Worm (Caenorhabditis elegans): Measurements from ENCODE around the gene Y26E6A.2.

Y26E6A.2 gene

ce11 chrX:13946693-13947583 lies 32.7 kb upstream of the Y26E6A.2 start:
- TF ChIP-seq med-1 (GFP tag; optimal IDR thresholded peaks at IDR 0.05; ENCODE audit: insufficient read depth) (no peak), klf-2 (GFP tag; conservative IDR thresholded peaks at IDR 0.05) (no peak), T22C8.4 (GFP tag; IDR thresholded peaks at IDR 0.05) (no peak), ztf-23 (GFP tag; IDR thresholded peaks at IDR 0.05) (no peak), ztf-29 (GFP tag; IDR thresholded peaks at IDR 0.05) (no peak), tab-1 (GFP tag; IDR thresholded peaks at IDR 0.05) (no peak), ref-1 (GFP tag; conservative IDR thresholded peaks at IDR 0.05) (no peak), flt-1 (GFP tag; IDR thresholded peaks at IDR 0.05) (no peak), cog-1 (tag; optimal IDR thresholded peaks at IDR 0.05) (no peak)

DNA sequence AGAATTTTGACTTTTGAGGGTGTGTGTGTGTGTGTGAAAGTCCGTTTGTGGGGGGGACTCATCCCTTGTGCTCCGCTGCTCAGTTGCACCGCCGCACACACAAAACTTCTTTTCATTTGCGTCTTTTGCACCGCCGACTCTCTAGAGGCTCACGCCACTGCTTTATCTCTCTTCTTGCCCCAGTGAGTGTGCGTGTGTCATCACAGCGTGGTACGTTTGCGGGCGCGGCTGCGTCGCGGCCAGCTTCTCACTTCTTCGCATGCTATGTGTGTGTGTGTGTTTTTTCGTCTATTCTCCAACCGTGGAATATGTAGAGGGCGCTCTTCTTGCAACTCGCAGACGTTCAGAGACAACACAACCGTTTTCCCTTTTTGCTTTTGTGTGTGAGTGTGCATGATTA lies 31.3 kb upstream of the Y26E6A.2 start:
- TF ChIP-seq cog-1 (tag; optimal IDR thresholded peaks at IDR 0.05) (peak; percentile 23), flt-1 (GFP tag; IDR thresholded peaks at IDR 0.05) (peak; percentile 61), ztf-29 (GFP tag; IDR thresholded peaks at IDR 0.05) (no peak), ztf-23 (GFP tag; IDR thresholded peaks at IDR 0.05) (peak; percentile 74; the same call in 1 of the 2 replicates), med-1 (GFP tag; optimal IDR thresholded peaks at IDR 0.05; ENCODE audit: insufficient read depth) (no peak), T22C8.4 (GFP tag; IDR thresholded peaks at IDR 0.05) (no peak)

ce11 chrX:13945090-13945489 lies 30.9 kb upstream of the Y26E6A.2 start:
- TF ChIP-seq flt-1 (GFP tag; IDR thresholded peaks at IDR 0.05), result no peak
- TF ChIP-seq ztf-29 (GFP tag; IDR thresholded peaks at IDR 0.05), result no peak
- TF ChIP-seq ref-1 (GFP tag; conservative IDR thresholded peaks at IDR 0.05), result no peak

ce11 chrX:13944184-13944583 lies 30.0 kb upstream of the Y26E6A.2 start:
- TF ChIP-seq ztf-23 (GFP tag; IDR thresholded peaks at IDR 0.05) (no peak), tab-1 (GFP tag; IDR thresholded peaks at IDR 0.05) (no peak), ref-1 (GFP tag; conservative IDR thresholded peaks at IDR 0.05) (no peak), ztf-29 (GFP tag; IDR thresholded peaks at IDR 0.05) (no peak), cog-1 (tag; optimal IDR thresholded peaks at IDR 0.05) (no peak), T22C8.4 (GFP tag; IDR thresholded peaks at IDR 0.05) (no peak), flt-1 (GFP tag; IDR thresholded peaks at IDR 0.05) (no peak), klf-2 (GFP tag; conservative IDR thresholded peaks at IDR 0.05) (no peak), med-1 (GFP tag; optimal IDR thresholded peaks at IDR 0.05; ENCODE audit: insufficient read depth) (no peak)

- no peak for TF ChIP-seq ztf-23 (GFP tag; IDR thresholded peaks at IDR 0.05)
- TF ChIP-seq med-1 (GFP tag; optimal IDR thresholded peaks at IDR 0.05; ENCODE audit: insufficient read depth), result no peak
- TF ChIP-seq T22C8.4 (GFP tag; IDR thresholded peaks at IDR 0.05), result no peak
- no peak for TF ChIP-seq klf-2 (GFP tag; conservative IDR thresholded peaks at IDR 0.05)
- no peak for TF ChIP-seq ztf-29 (GFP tag; IDR thresholded peaks at IDR 0.05)
- TF ChIP-seq flt-1 (GFP tag; IDR thresholded peaks at IDR 0.05), result no peak
- no peak for TF ChIP-seq cog-1 (tag; optimal IDR thresholded peaks at IDR 0.05)
- TF ChIP-seq tab-1 (GFP tag; IDR thresholded peaks at IDR 0.05), result no peak
- TF ChIP-seq ref-1 (GFP tag; conservative IDR thresholded peaks at IDR 0.05), result no peak
Measured at ce11 chrX:13941865-13942264, 27.7 kb upstream of the Y26E6A.2 start.

DNA sequence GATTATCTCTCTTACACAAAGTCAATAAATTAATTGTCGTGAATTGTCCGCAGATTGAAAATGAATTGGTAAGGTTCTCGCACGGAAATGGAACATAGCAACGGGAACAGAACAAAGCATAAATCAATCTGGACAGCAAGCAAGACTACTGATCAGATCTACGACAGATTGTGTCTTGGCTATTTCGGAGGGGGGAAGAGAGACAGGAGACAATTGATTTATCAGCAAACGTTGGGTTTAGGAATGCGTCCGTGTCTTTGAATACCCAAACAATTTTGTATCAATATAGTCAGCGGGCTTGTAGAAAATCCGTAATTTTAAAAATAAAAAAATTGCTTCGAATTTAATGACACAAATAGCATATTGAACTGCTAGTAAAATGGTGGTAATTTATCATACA lies 27.1 kb upstream of the Y26E6A.2 start:
- TF ChIP-seq tab-1 (GFP tag; IDR thresholded peaks at IDR 0.05), result no peak
- TF ChIP-seq med-1 (GFP tag; optimal IDR thresholded peaks at IDR 0.05; ENCODE audit: insufficient read depth), result no peak
- TF ChIP-seq cog-1 (tag; optimal IDR thresholded peaks at IDR 0.05), result no peak

- TF ChIP-seq klf-2 (GFP tag; conservative IDR thresholded peaks at IDR 0.05) (no peak), cog-1 (tag; optimal IDR thresholded peaks at IDR 0.05) (no peak), ztf-29 (GFP tag; IDR thresholded peaks at IDR 0.05) (no peak), med-1 (GFP tag; optimal IDR thresholded peaks at IDR 0.05; ENCODE audit: insufficient read depth) (no peak), flt-1 (GFP tag; IDR thresholded peaks at IDR 0.05) (no peak), ztf-23 (GFP tag; IDR thresholded peaks at IDR 0.05) (no peak), ref-1 (GFP tag; conservative IDR thresholded peaks at IDR 0.05) (no peak), tab-1 (GFP tag; IDR thresholded peaks at IDR 0.05) (no peak), T22C8.4 (GFP tag; IDR thresholded peaks at IDR 0.05) (no peak)
Measured at ce11 chrX:13940287-13940686, 26.1 kb upstream of the Y26E6A.2 start.

- TF ChIP-seq ztf-23 (GFP tag; IDR thresholded peaks at IDR 0.05) (no peak), ref-1 (GFP tag; conservative IDR thresholded peaks at IDR 0.05) (no peak), flt-1 (GFP tag; IDR thresholded peaks at IDR 0.05) (no peak), ztf-29 (GFP tag; IDR thresholded peaks at IDR 0.05) (no peak), klf-2 (GFP tag; conservative IDR thresholded peaks at IDR 0.05) (no peak), cog-1 (tag; optimal IDR thresholded peaks at IDR 0.05) (no peak), tab-1 (GFP tag; IDR thresholded peaks at IDR 0.05) (no peak), T22C8.4 (GFP tag; IDR thresholded peaks at IDR 0.05) (no peak)
Measured at ce11 chrX:13939388-13939787, 25.2 kb upstream of the Y26E6A.2 start.

DNA sequence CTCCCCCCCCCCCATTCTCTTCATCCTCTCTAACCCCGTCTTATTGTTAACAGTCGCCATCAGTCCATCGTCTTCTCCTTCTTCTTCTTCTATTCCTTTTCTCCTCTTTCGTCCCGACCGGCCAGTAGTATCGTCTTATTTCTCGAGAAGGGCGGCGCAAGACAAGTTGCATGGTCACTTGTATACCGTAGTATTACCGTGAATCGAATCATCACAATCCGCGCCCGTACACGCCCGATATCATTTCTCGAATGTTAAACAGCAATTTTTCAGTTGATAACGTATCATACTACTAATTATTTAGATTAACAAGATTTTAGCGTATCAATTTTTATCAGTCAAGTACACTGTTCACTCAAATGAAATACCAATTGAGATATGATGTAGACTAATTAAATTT lies 23.7 kb upstream of the Y26E6A.2 start:
- no peak for TF ChIP-seq flt-1 (GFP tag; IDR thresholded peaks at IDR 0.05)
- TF ChIP-seq tab-1 (GFP tag; IDR thresholded peaks at IDR 0.05), result no peak
- TF ChIP-seq ztf-29 (GFP tag; IDR thresholded peaks at IDR 0.05), result no peak
- TF ChIP-seq ref-1 (GFP tag; conservative IDR thresholded peaks at IDR 0.05), result no peak
- TF ChIP-seq T22C8.4 (GFP tag; IDR thresholded peaks at IDR 0.05), result no peak
- no peak for TF ChIP-seq med-1 (GFP tag; optimal IDR thresholded peaks at IDR 0.05; ENCODE audit: insufficient read depth)
- TF ChIP-seq klf-2 (GFP tag; conservative IDR thresholded peaks at IDR 0.05), result no peak
- no peak for TF ChIP-seq cog-1 (tag; optimal IDR thresholded peaks at IDR 0.05)
- no peak for TF ChIP-seq ztf-23 (GFP tag; IDR thresholded peaks at IDR 0.05)

DNA sequence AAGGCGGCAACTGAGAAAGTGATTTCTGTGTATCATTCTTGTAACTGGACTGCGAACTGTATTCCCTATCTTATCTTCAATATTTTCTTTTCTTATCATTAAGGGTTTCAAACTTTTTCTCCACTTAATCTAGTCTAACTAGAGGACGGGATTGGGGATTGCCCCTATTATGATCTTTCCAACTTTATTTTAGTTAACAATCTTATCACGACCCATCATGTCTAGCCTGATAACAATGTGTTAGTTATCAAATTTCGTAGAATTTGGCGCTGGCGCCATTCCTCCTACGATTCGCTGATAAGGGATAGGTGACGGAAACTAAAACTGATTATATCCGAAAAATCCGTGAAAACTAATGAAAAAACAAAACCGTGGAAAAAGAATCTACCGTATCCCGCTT lies 23.2 kb upstream of the Y26E6A.2 start:
- TF ChIP-seq flt-1 (GFP tag; IDR thresholded peaks at IDR 0.05) (no peak), klf-2 (GFP tag; conservative IDR thresholded peaks at IDR 0.05) (no peak), tab-1 (GFP tag; IDR thresholded peaks at IDR 0.05) (no peak), med-1 (GFP tag; optimal IDR thresholded peaks at IDR 0.05; ENCODE audit: insufficient read depth) (no peak), cog-1 (tag; optimal IDR thresholded peaks at IDR 0.05) (no peak), ref-1 (GFP tag; conservative IDR thresholded peaks at IDR 0.05) (no peak), ztf-29 (GFP tag; IDR thresholded peaks at IDR 0.05) (no peak), T22C8.4 (GFP tag; IDR thresholded peaks at IDR 0.05) (no peak), ztf-23 (GFP tag; IDR thresholded peaks at IDR 0.05) (no peak)

All from whole organism, midembryonic.